Worm (Caenorhabditis elegans) whole organism, L4/young adult: ENCODE data around the gene mstr-2.
A peak's percentile ranks its signal among the peaks of the same experiment; 100 is the strongest.

Source experiments
- W03F9.2 ChIP-seq: fragments of 150-350 bp; optimal IDR thresholded peaks from 2 replicates; lab custom pipeline; 2014; ENCODE audit warnings: missing biosample characterization, missing genetic modification characterization
- dao-5 ChIP-seq: sonication (generic microtip); optimal IDR thresholded peaks from 2 replicates; lab custom pipeline; 2016; ENCODE audit warnings: missing genotype, missing genetic modification characterization, moderate library complexity, missing compliant biosample characterization
- him-1 ChIP-seq: sonication (generic microtip); optimal IDR thresholded peaks from 2 replicates; lab custom pipeline; 2016; ENCODE audit warnings: missing genotype, missing genetic modification reagents, missing genetic modification characterization, missing compliant biosample characterization

The mstr-2 gene

ce11 chrIII:4504934-4505484, 36.1 kb downstream of the mstr-2 start:
- no peak for TF ChIP-seq dao-5 (tag; lab: Kevin White, UChicago)
- TF ChIP-seq W03F9.2, result no peak
- no peak for TF ChIP-seq him-1 (tag; lab: Kevin White, UChicago)

DNA sequence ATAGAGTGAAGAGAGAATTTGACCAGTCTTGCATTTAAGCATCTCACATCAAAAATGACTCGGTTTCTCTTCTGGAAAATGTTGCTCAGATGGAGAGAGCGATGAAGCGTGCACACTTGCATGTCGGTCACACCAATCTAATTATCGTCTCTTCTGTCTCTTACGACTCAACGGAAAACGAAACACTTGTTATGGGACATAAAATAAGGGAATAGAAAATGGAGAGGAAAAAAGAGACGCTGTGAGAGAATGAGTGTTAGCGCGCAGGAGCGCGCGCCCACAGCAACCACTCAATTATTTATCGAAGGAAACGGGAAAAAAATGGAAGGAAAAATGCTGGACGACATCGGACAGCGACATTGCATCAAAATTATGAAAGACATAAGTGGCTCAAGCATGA, 36.8 kb downstream of the mstr-2 start:
- TF ChIP-seq him-1 (tag; lab: Kevin White, UChicago) (no peak), W03F9.2 (no peak), dao-5 (tag; lab: Kevin White, UChicago) (no peak)

ce11 chrIII:4506140-4506539, 37.2 kb downstream of the mstr-2 start:
- TF ChIP-seq dao-5 (tag; lab: Kevin White, UChicago) (no peak), W03F9.2 (no peak), him-1 (tag; lab: Kevin White, UChicago) (no peak)

- no peak for TF ChIP-seq dao-5 (tag; lab: Kevin White, UChicago)
- TF ChIP-seq W03F9.2, result peak; percentile 14
These were observed 37.7 kb downstream of the mstr-2 start for ce11 chrIII:4506590-4507128.

ce11 chrIII:4508064-4508905, 39.4 kb downstream of the mstr-2 start, which contains the start of the genes cct-5 and F25F2.1:
TSS of gene cct-5 (minus strand) at chrIII:4508114.
TSS of gene F25F2.1 (plus strand) at chrIII:4508855.
- TF ChIP-seq dao-5 (tag; lab: Kevin White, UChicago) (no peak), W03F9.2 (peak; percentile 87), him-1 (tag; lab: Kevin White, UChicago) (peak; percentile 69)

DNA sequence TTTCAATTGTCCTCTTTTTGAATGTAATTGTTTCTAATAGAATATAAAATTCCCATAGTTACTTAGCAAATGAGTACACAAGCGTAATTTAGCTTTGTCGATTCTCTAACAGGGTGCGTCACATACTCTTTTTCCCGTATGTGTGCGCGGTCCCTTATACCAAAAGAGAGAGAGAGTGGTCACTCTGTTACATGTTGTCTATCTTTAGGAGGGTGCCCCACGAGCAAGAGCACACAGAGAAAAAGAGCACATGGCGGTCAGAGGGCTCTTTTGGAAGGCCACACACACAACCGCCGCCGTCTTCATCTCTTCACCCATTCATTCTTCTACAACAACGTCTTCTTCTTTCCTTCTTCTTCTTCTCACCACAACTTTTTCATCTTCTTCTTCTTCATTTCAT, 45.0 kb downstream of the mstr-2 start:
- TF ChIP-seq him-1 (tag; lab: Kevin White, UChicago) (peak; percentile 42), dao-5 (tag; lab: Kevin White, UChicago) (no peak), W03F9.2 (no peak)

DNA sequence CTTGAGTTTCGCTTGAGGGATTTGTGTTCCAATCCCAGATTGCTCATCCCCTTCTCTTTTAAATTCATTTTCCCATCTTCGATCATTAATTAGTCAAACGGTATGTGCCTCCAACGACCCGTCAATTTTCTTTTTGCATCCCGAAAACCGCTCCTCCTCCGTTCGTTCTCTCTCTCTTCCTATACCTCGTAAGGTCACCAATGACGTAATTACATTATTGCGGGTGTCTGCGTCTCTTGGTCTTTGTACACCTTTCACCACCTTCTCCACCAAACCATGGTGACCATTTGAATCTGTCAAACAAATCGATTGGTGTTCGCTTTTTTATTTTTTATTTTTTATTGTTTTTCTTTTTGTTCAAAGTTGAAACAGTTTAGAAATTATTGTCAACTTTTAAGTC, 46.3 kb downstream of the mstr-2 start:
- TF ChIP-seq W03F9.2, result no peak
- TF ChIP-seq dao-5 (tag; lab: Kevin White, UChicago), result no peak
- TF ChIP-seq him-1 (tag; lab: Kevin White, UChicago), result no peak

ce11 chrIII:4517781-4518180, 48.9 kb downstream of the mstr-2 start:
- TF ChIP-seq dao-5 (tag; lab: Kevin White, UChicago) (no peak), W03F9.2 (no peak), him-1 (tag; lab: Kevin White, UChicago) (no peak)

DNA sequence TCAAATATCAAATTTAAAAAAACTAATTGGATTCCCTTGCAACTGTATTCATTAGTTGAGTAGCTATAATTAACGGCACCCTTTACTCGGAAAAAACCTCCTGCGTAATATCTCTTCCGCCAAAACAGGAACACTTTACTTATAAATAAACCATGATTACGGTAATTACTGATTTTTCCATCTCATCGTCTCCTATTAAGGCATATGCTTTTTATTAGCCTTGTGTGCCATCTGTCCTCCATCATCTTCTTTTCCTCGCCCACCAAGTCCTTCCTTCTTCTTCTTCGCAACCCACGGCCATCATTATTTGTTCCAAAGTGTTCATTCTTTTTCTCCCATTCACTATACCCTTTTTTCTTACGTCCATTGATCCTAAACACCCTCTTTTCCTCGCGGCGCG, 50.5 kb downstream of the mstr-2 start:
- TF ChIP-seq dao-5 (tag; lab: Kevin White, UChicago), result no peak
- no peak for TF ChIP-seq W03F9.2
- no peak for TF ChIP-seq him-1 (tag; lab: Kevin White, UChicago)

DNA sequence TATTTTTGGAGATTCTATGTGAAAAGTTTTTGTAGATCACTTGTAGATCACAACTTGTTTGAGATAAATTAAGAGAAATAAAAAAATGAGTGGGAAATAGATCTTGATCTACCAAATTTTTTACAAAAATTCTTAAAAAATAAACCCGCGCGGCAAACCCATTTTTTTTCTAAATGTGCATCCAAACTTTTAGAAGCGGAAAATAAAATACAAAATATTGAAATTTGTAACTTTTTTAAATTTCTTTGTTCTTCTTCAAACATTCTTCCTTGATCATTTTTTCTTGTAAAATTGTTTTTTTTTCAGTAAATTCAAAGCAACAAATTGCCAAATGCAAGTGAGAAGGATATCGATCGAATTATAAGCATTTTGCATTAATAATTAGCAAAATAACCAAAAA, 51.1 kb downstream of the mstr-2 start, which contains the start of gene cdh-4:
Gene cdh-4, plus strand, starts transcription at position 301 of the 400 bp plus-strand sequence.
- TF ChIP-seq W03F9.2 (no peak), dao-5 (tag; lab: Kevin White, UChicago) (no peak), him-1 (tag; lab: Kevin White, UChicago) (no peak)
